In the genomic region with DNA sequence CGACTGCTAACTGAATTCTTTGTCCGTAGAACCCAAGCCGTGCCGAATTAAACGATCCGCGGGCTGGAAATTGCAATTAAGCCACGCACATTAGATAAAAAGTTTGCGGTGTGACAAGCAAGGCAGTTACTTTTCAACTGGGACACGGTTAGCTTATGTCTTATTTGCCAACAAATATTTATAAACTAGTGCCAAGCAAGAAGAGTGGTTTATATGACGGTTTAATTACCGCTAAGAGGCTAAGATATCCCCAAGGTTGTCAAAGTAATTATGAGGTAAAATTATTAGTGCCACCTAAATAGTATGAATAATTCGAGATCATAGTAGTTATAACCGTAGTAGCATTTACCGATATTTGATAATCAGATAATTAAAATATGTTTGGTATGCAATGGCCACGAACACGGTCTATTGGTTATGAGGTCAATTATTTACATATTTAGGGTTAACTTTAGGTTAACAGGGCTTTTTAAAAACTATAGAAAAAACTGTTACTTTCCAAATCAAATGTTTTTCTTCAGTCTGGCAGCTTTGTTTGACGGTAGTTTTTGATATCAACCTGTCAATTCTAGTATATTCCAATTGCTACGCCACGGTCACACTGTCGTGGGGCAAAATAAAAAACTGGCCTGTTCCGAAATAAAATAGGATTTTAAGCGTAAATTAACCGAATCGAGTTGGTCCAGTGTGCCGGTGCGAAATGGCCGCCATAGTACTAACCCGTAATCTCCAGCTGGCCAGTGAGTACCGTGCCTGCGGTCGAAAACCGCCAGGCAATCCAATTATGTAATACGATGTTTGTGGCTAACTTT, we compare ENCODE assay signal across 1 fruit fly cellular context.
A peak's percentile ranks its signal among the peaks of the same experiment; 100 is the strongest.
TF ChIP-seq lines count a peak whose summit lies in the region.

TSS of gene ZnT77C (minus strand) at position 142 of the 812 bp plus-strand sequence.

TF ChIP-seq in whole organism, embryonic, 481 proteins besides CTCF, POLR2A, EP300 and RAD21 (continued from another document and continues in another):
- TF ChIP-seq jumu (GFP tag; optimal IDR thresholded peaks at IDR 0.05; lab: Kevin White, UChicago): no peak
- TF ChIP-seq abd-A (tag; optimal IDR thresholded peaks at IDR 0.05; lab: Kevin White, UChicago): no peak
- TF ChIP-seq NFAT (GFP tag; IDR thresholded peaks at IDR 0.05; lab: Robert Waterston, UW): no peak
- no peak for TF ChIP-seq CG13775 (GFP tag; optimal IDR thresholded peaks at IDR 0.05; lab: Kevin White, UChicago)
- TF ChIP-seq CG18619 (GFP tag; optimal IDR thresholded peaks at IDR 0.05; lab: Kevin White, UChicago): no peak
- TF ChIP-seq D19A (tag; optimal IDR thresholded peaks at IDR 0.05; lab: Kevin White, UChicago): no peak
- no peak for TF ChIP-seq zfh1 (GFP tag; IDR thresholded peaks at IDR 0.05; lab: Robert Waterston, UW)
- TF ChIP-seq CG14441 (GFP tag; IDR thresholded peaks at IDR 0.05; lab: Robert Waterston, UW): no peak
- no peak for TF ChIP-seq stc (GFP tag; IDR thresholded peaks at IDR 0.05; lab: Robert Waterston, UW)
- no peak for TF ChIP-seq CG16863 (GFP tag; optimal IDR thresholded peaks at IDR 0.05; lab: Kevin White, UChicago)
- TF ChIP-seq mam (GFP tag; optimal IDR thresholded peaks at IDR 0.05; lab: Kevin White, UChicago): no peak
- TF ChIP-seq pzg (GFP tag; optimal IDR thresholded peaks at IDR 0.05; lab: Kevin White, UChicago): peak; percentile 80
- no peak for TF ChIP-seq CG31388 (GFP tag; optimal IDR thresholded peaks at IDR 0.05; lab: Kevin White, UChicago)
- no peak for TF ChIP-seq CG8478 (optimal IDR thresholded peaks at IDR 0.05; lab: Kevin White, UChicago)
- no peak for TF ChIP-seq tap (tag; optimal IDR thresholded peaks at IDR 0.05; lab: Kevin White, UChicago)
- no peak for TF ChIP-seq Blimp-1 (GFP tag; optimal IDR thresholded peaks at IDR 0.05; lab: Kevin White, UChicago)
- no peak for TF ChIP-seq CG7745 (tag; optimal IDR thresholded peaks at IDR 0.05; lab: Kevin White, UChicago)
- no peak for TF ChIP-seq scrt (GFP tag; optimal IDR thresholded peaks at IDR 0.05; lab: Kevin White, UChicago)
- no peak for TF ChIP-seq Ets65A (GFP tag; lab: Kevin White, UChicago)
- TF ChIP-seq Dfd (GFP tag; optimal IDR thresholded peaks at IDR 0.05; lab: Kevin White, UChicago): no peak
- peak; percentile 32 for TF ChIP-seq CG2678 (tag; optimal IDR thresholded peaks at IDR 0.05; lab: Kevin White, UChicago)
- TF ChIP-seq wor (GFP tag; IDR thresholded peaks at IDR 0.05; lab: Robert Waterston, UW): no peak
- peak; percentile 3 for TF ChIP-seq CG15514 (GFP tag; optimal IDR thresholded peaks at IDR 0.05; lab: Kevin White, UChicago)
- TF ChIP-seq CG3163 (GFP tag; optimal IDR thresholded peaks at IDR 0.05; lab: Kevin White, UChicago): no peak
- no peak for TF ChIP-seq CG14014 (GFP tag; IDR thresholded peaks at IDR 0.05; lab: Robert Waterston, UW)
- TF ChIP-seq dm (GFP tag; optimal IDR thresholded peaks at IDR 0.05; lab: Kevin White, UChicago): no peak
- TF ChIP-seq CG4707 (GFP tag; optimal IDR thresholded peaks at IDR 0.05; lab: Kevin White, UChicago): no peak
- TF ChIP-seq Meics (GFP tag; optimal IDR thresholded peaks at IDR 0.05; lab: Kevin White, UChicago): no peak
- no peak for TF ChIP-seq CG12104 (GFP tag; optimal IDR thresholded peaks at IDR 0.05; lab: Kevin White, UChicago)
- TF ChIP-seq caup (GFP tag; optimal IDR thresholded peaks at IDR 0.05; lab: Kevin White, UChicago; ENCODE audit: severe bottlenecking): no peak
- no peak for TF ChIP-seq CG7556 (GFP tag; optimal IDR thresholded peaks at IDR 0.05; lab: Kevin White, UChicago)
- TF ChIP-seq Myb (GFP tag; optimal IDR thresholded peaks at IDR 0.05; lab: Kevin White, UChicago): peak; percentile 98
- no peak for TF ChIP-seq CG9727 (GFP tag; optimal IDR thresholded peaks at IDR 0.05; lab: Kevin White, UChicago)
- TF ChIP-seq chif (GFP tag; optimal IDR thresholded peaks at IDR 0.05; lab: Kevin White, UChicago): no peak
- TF ChIP-seq ara (GFP tag; IDR thresholded peaks at IDR 0.05; lab: Robert Waterston, UW): no peak
- TF ChIP-seq CG30403 (GFP tag; optimal IDR thresholded peaks at IDR 0.05; lab: Kevin White, UChicago): no peak
- no peak for TF ChIP-seq nerfin-2 (GFP tag; IDR thresholded peaks at IDR 0.05; lab: Robert Waterston, UW; ENCODE audit: partially characterized antibody)
- TF ChIP-seq CG10366 (GFP tag; IDR thresholded peaks at IDR 0.05; lab: Robert Waterston, UW): no peak
- peak; percentile 37 for TF ChIP-seq lab (GFP tag; optimal IDR thresholded peaks at IDR 0.05; lab: Kevin White, UChicago)
- TF ChIP-seq Vsx1 (GFP tag; optimal IDR thresholded peaks at IDR 0.05; lab: Kevin White, UChicago): no peak
- 0 out of 3 replicates have a peak, but pooled peaks have one; percentile 14 for TF ChIP-seq CG34422 (GFP tag; IDR thresholded peaks at IDR 0.05; lab: Robert Waterston, UW)
- no peak for TF ChIP-seq D (optimal IDR thresholded peaks at IDR 0.05; lab: Kevin White, UChicago)
- no peak for TF ChIP-seq D (GFP tag; optimal IDR thresholded peaks at IDR 0.05; lab: Kevin White, UChicago)
- TF ChIP-seq Neu2 (GFP tag; optimal IDR thresholded peaks at IDR 0.05; lab: Kevin White, UChicago; ENCODE audit: borderline replicate concordance): no peak
- peak in 1 of 2 experiments; percentile 97 for TF ChIP-seq Pdp1 (GFP tag; optimal IDR thresholded peaks at IDR 0.05; lab: Kevin White, UChicago)
- TF ChIP-seq CG31441 (GFP tag; IDR thresholded peaks at IDR 0.05; lab: Robert Waterston, UW): no peak
- TF ChIP-seq MTF-1 (GFP tag; optimal IDR thresholded peaks at IDR 0.05; lab: Kevin White, UChicago; ENCODE audit: borderline replicate concordance): no peak
- TF ChIP-seq nom (GFP tag; optimal IDR thresholded peaks at IDR 0.05; lab: Kevin White, UChicago): no peak
- TF ChIP-seq bsh (GFP tag; optimal IDR thresholded peaks at IDR 0.05; lab: Kevin White, UChicago): no peak
- TF ChIP-seq disco-r (GFP tag; optimal IDR thresholded peaks at IDR 0.05; lab: Kevin White, UChicago): no peak
- no peak for TF ChIP-seq CG15696 (tag; optimal IDR thresholded peaks at IDR 0.05; lab: Kevin White, UChicago)
- no peak for TF ChIP-seq CG14965 (GFP tag; optimal IDR thresholded peaks at IDR 0.05; lab: Kevin White, UChicago; ENCODE audit: borderline replicate concordance)
- no peak for TF ChIP-seq NC2α (GFP tag; optimal IDR thresholded peaks at IDR 0.05; lab: Kevin White, UChicago)
- no peak for TF ChIP-seq CG14860 (GFP tag; IDR thresholded peaks at IDR 0.05; lab: Robert Waterston, UW; ENCODE audit: partially characterized antibody)
- no peak for TF ChIP-seq CG16815 (GFP tag; optimal IDR thresholded peaks at IDR 0.05; lab: Kevin White, UChicago)
- no peak for TF ChIP-seq NC2β (GFP tag; optimal IDR thresholded peaks at IDR 0.05; lab: Kevin White, UChicago)
- no peak for TF ChIP-seq Hey (tag; optimal IDR thresholded peaks at IDR 0.05; lab: Kevin White, UChicago)
- no peak for TF ChIP-seq CG42726 (GFP tag; IDR thresholded peaks at IDR 0.05; lab: Robert Waterston, UW; ENCODE audit: partially characterized antibody)
- TF ChIP-seq Asciz (GFP tag; optimal IDR thresholded peaks at IDR 0.05; lab: Kevin White, UChicago): no peak
- TF ChIP-seq Lpt (GFP tag; optimal IDR thresholded peaks at IDR 0.05; lab: Kevin White, UChicago): no peak
- TF ChIP-seq CG1602 (GFP tag; optimal IDR thresholded peaks at IDR 0.05; lab: Kevin White, UChicago): no peak
- peak; percentile 73 for TF ChIP-seq trem (tag; optimal IDR thresholded peaks at IDR 0.05; lab: Kevin White, UChicago)
- TF ChIP-seq lola (GFP tag; optimal IDR thresholded peaks at IDR 0.05; lab: Kevin White, UChicago): no peak
- TF ChIP-seq CG18476 (GFP tag; optimal IDR thresholded peaks at IDR 0.05; lab: Kevin White, UChicago): no peak
- no peak for TF ChIP-seq Spps (tag; optimal IDR thresholded peaks at IDR 0.05; lab: Kevin White, UChicago)
- no peak for TF ChIP-seq Ada2b (GFP tag; IDR thresholded peaks at IDR 0.05; lab: Robert Waterston, UW)
- TF ChIP-seq Atf-2 (GFP tag; optimal IDR thresholded peaks at IDR 0.05; lab: Kevin White, UChicago): no peak
- TF ChIP-seq CG4820 (GFP tag; optimal IDR thresholded peaks at IDR 0.05; lab: Kevin White, UChicago): no peak
- TF ChIP-seq ap (GFP tag; IDR thresholded peaks at IDR 0.05; lab: Robert Waterston, UW): no peak
- TF ChIP-seq dan (GFP tag; IDR thresholded peaks at IDR 0.05; lab: Robert Waterston, UW): no peak
- TF ChIP-seq amos (GFP tag; IDR thresholded peaks at IDR 0.05; lab: Robert Waterston, UW; ENCODE audit: partially characterized antibody): peak; percentile 25; the same call in 1 of the 2 replicates
- TF ChIP-seq yki (optimal IDR thresholded peaks at IDR 0.05; lab: Kevin White, UChicago): no peak
- TF ChIP-seq BEAF-32 (GFP tag; optimal IDR thresholded peaks at IDR 0.05; lab: Kevin White, UChicago): peak; percentile 41
- TF ChIP-seq Dek (tag; optimal IDR thresholded peaks at IDR 0.05; lab: Kevin White, UChicago): no peak
- no peak for TF ChIP-seq CG18262 (tag; optimal IDR thresholded peaks at IDR 0.05; lab: Kevin White, UChicago)
- TF ChIP-seq esg (GFP tag; conservative IDR thresholded peaks at IDR 0.05; lab: Robert Waterston, UW): no peak
- TF ChIP-seq CG4730 (GFP tag; IDR thresholded peaks at IDR 0.05; lab: Robert Waterston, UW): no peak
- TF ChIP-seq lov (optimal IDR thresholded peaks at IDR 0.05; lab: Kevin White, UChicago): no peak
- no peak for TF ChIP-seq lov (GFP tag; IDR thresholded peaks at IDR 0.05; lab: Robert Waterston, UW)
- TF ChIP-seq sr (GFP tag; IDR thresholded peaks at IDR 0.05; lab: Robert Waterston, UW): no peak
- TF ChIP-seq croc (GFP tag; conservative IDR thresholded peaks at IDR 0.05; lab: Robert Waterston, UW): no peak
- no peak for TF ChIP-seq ab (GFP tag; optimal IDR thresholded peaks at IDR 0.05; lab: Kevin White, UChicago)
- TF ChIP-seq vnd (GFP tag; IDR thresholded peaks at IDR 0.05; lab: Robert Waterston, UW; ENCODE audit: partially characterized antibody): no peak
- no peak for TF ChIP-seq CG3838 (GFP tag; optimal IDR thresholded peaks at IDR 0.05; lab: Kevin White, UChicago)
- peak; percentile 15 for TF ChIP-seq Hmr (GFP tag; optimal IDR thresholded peaks at IDR 0.05; lab: Kevin White, UChicago)
- TF ChIP-seq Hr78 (GFP tag; optimal IDR thresholded peaks at IDR 0.05; lab: Kevin White, UChicago): no peak
- TF ChIP-seq gt (GFP tag; IDR thresholded peaks at IDR 0.05; lab: Robert Waterston, UW): no peak
- TF ChIP-seq usp (GFP tag; optimal IDR thresholded peaks at IDR 0.05; lab: Kevin White, UChicago): no peak
- TF ChIP-seq CG14710 (tag; optimal IDR thresholded peaks at IDR 0.05; lab: Kevin White, UChicago): peak; percentile 13
- TF ChIP-seq Adf1 (GFP tag; IDR thresholded peaks at IDR 0.05; lab: Robert Waterston, UW): no peak
- TF ChIP-seq Nf-YA (GFP tag; IDR thresholded peaks at IDR 0.05; lab: Robert Waterston, UW): no peak
- no peak for TF ChIP-seq gce (GFP tag; IDR thresholded peaks at IDR 0.05; lab: Robert Waterston, UW)
- TF ChIP-seq ro (GFP tag; IDR thresholded peaks at IDR 0.05; lab: Robert Waterston, UW): no peak
- no peak for TF ChIP-seq Chrac-16 (GFP tag; optimal IDR thresholded peaks at IDR 0.05; lab: Kevin White, UChicago)
- no peak for TF ChIP-seq Six4 (GFP tag; optimal IDR thresholded peaks at IDR 0.05; lab: Kevin White, UChicago)
- TF ChIP-seq ind (GFP tag; optimal IDR thresholded peaks at IDR 0.05; lab: Kevin White, UChicago): no peak
- no peak for TF ChIP-seq crc (GFP tag; optimal IDR thresholded peaks at IDR 0.05; lab: Kevin White, UChicago)
- no peak for TF ChIP-seq HLH3B (GFP tag; IDR thresholded peaks at IDR 0.05; lab: Robert Waterston, UW)
- TF ChIP-seq ftz-f1 (GFP tag; optimal IDR thresholded peaks at IDR 0.05; lab: Kevin White, UChicago): no peak
- TF ChIP-seq lbe (GFP tag; optimal IDR thresholded peaks at IDR 0.05; lab: Kevin White, UChicago): no peak
- no peak for TF ChIP-seq fu2 (GFP tag; optimal IDR thresholded peaks at IDR 0.05; lab: Kevin White, UChicago)
- no peak for TF ChIP-seq zfh2 (GFP tag; optimal IDR thresholded peaks at IDR 0.05; lab: Kevin White, UChicago)
- TF ChIP-seq HmgZ (tag; optimal IDR thresholded peaks at IDR 0.05; lab: Kevin White, UChicago): no peak
- no peak for TF ChIP-seq CG8944 (GFP tag; optimal IDR thresholded peaks at IDR 0.05; lab: Kevin White, UChicago)
- TF ChIP-seq CG11560 (tag; IDR thresholded peaks at IDR 0.05; lab: Robert Waterston, UW): no peak
- no peak for TF ChIP-seq gcm (GFP tag; optimal IDR thresholded peaks at IDR 0.05; lab: Kevin White, UChicago)
- TF ChIP-seq Hr39 (optimal IDR thresholded peaks at IDR 0.05; lab: Kevin White, UChicago): no peak
- no peak for TF ChIP-seq Oaz (GFP tag; IDR thresholded peaks at IDR 0.05; lab: Robert Waterston, UW)
- no peak for TF ChIP-seq CG43689 (GFP tag; IDR thresholded peaks at IDR 0.05; lab: Robert Waterston, UW)
- peak; percentile 39; the same call in 1 of the 2 replicates for TF ChIP-seq CG3847 (GFP tag; IDR thresholded peaks at IDR 0.05; lab: Robert Waterston, UW)
- TF ChIP-seq Fer1 (GFP tag; optimal IDR thresholded peaks at IDR 0.05; lab: Kevin White, UChicago): no peak
- peak; percentile 77 for TF ChIP-seq stwl (tag; optimal IDR thresholded peaks at IDR 0.05; lab: Kevin White, UChicago)
- no peak for TF ChIP-seq CG17385 (GFP tag; optimal IDR thresholded peaks at IDR 0.05; lab: Kevin White, UChicago)
- no peak for TF ChIP-seq sisA (GFP tag; IDR thresholded peaks at IDR 0.05; lab: Robert Waterston, UW)
- TF ChIP-seq fd64A (GFP tag; optimal IDR thresholded peaks at IDR 0.05; lab: Kevin White, UChicago): no peak
- no peak for TF ChIP-seq mld (GFP tag; IDR thresholded peaks at IDR 0.05; lab: Robert Waterston, UW; ENCODE audit: partially characterized antibody)
- no peak for TF ChIP-seq hkb (optimal IDR thresholded peaks at IDR 0.05; lab: Kevin White, UChicago)
- TF ChIP-seq hkb (GFP tag; IDR thresholded peaks at IDR 0.05; lab: Robert Waterston, UW): no peak
- no peak for TF ChIP-seq CG8388 (GFP tag; optimal IDR thresholded peaks at IDR 0.05; lab: Kevin White, UChicago)
- TF ChIP-seq CG3726 (GFP tag; IDR thresholded peaks at IDR 0.05; lab: Robert Waterston, UW): no peak
- TF ChIP-seq grau (tag; optimal IDR thresholded peaks at IDR 0.05; lab: Kevin White, UChicago): no peak
- TF ChIP-seq repo (GFP tag; optimal IDR thresholded peaks at IDR 0.05; lab: Kevin White, UChicago): no peak
- no peak for TF ChIP-seq cas (GFP tag; IDR thresholded peaks at IDR 0.05; lab: Robert Waterston, UW)
- no peak for TF ChIP-seq zen (tag; optimal IDR thresholded peaks at IDR 0.05; lab: Kevin White, UChicago)
- no peak for TF ChIP-seq CG18599 (GFP tag; optimal IDR thresholded peaks at IDR 0.05; lab: Kevin White, UChicago)
- no peak for TF ChIP-seq chn (GFP tag; optimal IDR thresholded peaks at IDR 0.05; lab: Kevin White, UChicago)
- TF ChIP-seq CG10147 (GFP tag; optimal IDR thresholded peaks at IDR 0.05; lab: Kevin White, UChicago): no peak
- no peak for TF ChIP-seq Mrtf (GFP tag; IDR thresholded peaks at IDR 0.05; lab: Robert Waterston, UW)
- no peak for TF ChIP-seq otp (GFP tag; IDR thresholded peaks at IDR 0.05; lab: Robert Waterston, UW)
